Worm (Caenorhabditis elegans) whole organism, early embryonic: ENCODE results near the gene athp-1.

ENCODE experiments used
- ama-1 ChIP-seq: fragments of 150-350 bp; optimal IDR thresholded peaks from 2 replicates; lab custom pipeline; 2014
- hnd-1 ChIP-seq: sonication (generic microtip); optimal IDR thresholded peaks from 2 replicates; lab custom pipeline; 2016; ENCODE audit warnings: missing genetic modification characterization, missing compliant biosample characterization
- pes-1 ChIP-seq: fragments of 200-800 bp; sonication (Bioruptor generic); IDR thresholded peaks from 2 replicates; pipeline ENCODE4 v1.3.6; 2022; ENCODE audit warnings: missing genetic modification reagents, missing genetic modification characterization, missing compliant biosample characterization
- tbx-11 ChIP-seq: fragments of 200-800 bp; sonication (Bioruptor generic); IDR thresholded peaks from 2 replicates; pipeline ENCODE4 v1.3.6; 2022; ENCODE audit warnings: missing genetic modification characterization, missing compliant biosample characterization

DNA sequence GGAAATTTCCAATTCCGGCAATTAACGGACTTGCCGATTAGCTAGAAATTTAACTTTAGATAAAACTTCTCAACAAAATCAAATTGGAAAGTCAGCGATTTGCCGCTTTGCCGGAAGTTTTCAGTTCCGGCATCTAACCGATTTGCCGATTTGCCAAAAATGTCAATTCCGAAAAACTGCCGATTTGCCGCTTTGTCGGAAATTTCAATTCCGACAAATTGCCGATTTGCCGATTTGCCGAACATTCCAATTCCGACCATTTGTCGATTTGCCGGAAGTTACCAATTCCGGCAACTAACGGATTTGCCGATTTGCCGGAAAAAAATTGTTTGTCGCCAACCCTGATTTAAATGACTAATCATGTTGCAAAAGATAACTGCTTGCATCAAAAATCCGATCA is 27.6 kb downstream of the athp-1 start:
- no peak for TF ChIP-seq ama-1 (lab: Kevin White, UChicago)
- TF ChIP-seq pes-1: no peak
- no peak for TF ChIP-seq hnd-1 (tag; lab: Kevin White, UChicago)
- no peak for TF ChIP-seq tbx-11
